Fruit fly (Drosophila melanogaster): ENCODE results near the gene rdgA.

Gene rdgA

dm6 chrX:8897859-8898427, 8.9 kb upstream of the rdgA start, which contains the start of gene Moe (continued):
- TF ChIP-seq CG17385 (GFP tag; optimal IDR thresholded peaks at IDR 0.05): no peak
- TF ChIP-seq onecut (GFP tag; IDR thresholded peaks at IDR 0.05): peak; percentile 34
- TF ChIP-seq CG10543 (GFP tag; optimal IDR thresholded peaks at IDR 0.05): peak; percentile 55
- TF ChIP-seq da (GFP tag; optimal IDR thresholded peaks at IDR 0.05): no peak
- TF ChIP-seq peb (GFP tag; IDR thresholded peaks at IDR 0.05): no peak
- no peak for TF ChIP-seq pfk (GFP tag; optimal IDR thresholded peaks at IDR 0.05)
- TF ChIP-seq Eip74EF (GFP tag; optimal IDR thresholded peaks at IDR 0.05): no peak
- peak; percentile 49 for TF ChIP-seq luna (GFP tag; optimal IDR thresholded peaks at IDR 0.05)
- TF ChIP-seq ab (GFP tag; optimal IDR thresholded peaks at IDR 0.05): no peak
- peak; percentile 35; the same call in 1 of the 2 replicates for TF ChIP-seq CG6689 (GFP tag; IDR thresholded peaks at IDR 0.05)
- TF ChIP-seq ken (GFP tag; IDR thresholded peaks at IDR 0.05): peak; percentile 62; the same call in 2 of the 3 replicates
- peak; percentile 39 for TF ChIP-seq pnt (GFP tag; optimal IDR thresholded peaks at IDR 0.05)
- TF ChIP-seq CG18011 (GFP tag; optimal IDR thresholded peaks at IDR 0.05): peak; percentile 8
- peak; percentile 67 for TF ChIP-seq CG32532 (GFP tag; IDR thresholded peaks at IDR 0.05)
- TF ChIP-seq Nf-YA (GFP tag; IDR thresholded peaks at IDR 0.05): no peak
- no peak for TF ChIP-seq unpg (GFP tag; optimal IDR thresholded peaks at IDR 0.05)
- no peak for TF ChIP-seq CG18262 (tag; optimal IDR thresholded peaks at IDR 0.05)
- TF ChIP-seq chn (GFP tag; optimal IDR thresholded peaks at IDR 0.05): peak; percentile 73
- no peak for TF ChIP-seq HLHmδ (GFP tag; optimal IDR thresholded peaks at IDR 0.05)
- peak; percentile 45; the same call in 1 of the 2 replicates for TF ChIP-seq CG11247 (GFP tag; IDR thresholded peaks at IDR 0.05)
- TF ChIP-seq her (GFP tag; optimal IDR thresholded peaks at IDR 0.05): peak; percentile 51
- peak; percentile 89 for TF ChIP-seq Med (GFP tag)
- peak; percentile 35 for TF ChIP-seq MESR4 (GFP tag; optimal IDR thresholded peaks at IDR 0.05)
- TF ChIP-seq org-1 (GFP tag; optimal IDR thresholded peaks at IDR 0.05): no peak
- peak; percentile 25; the same call in 1 of the 3 replicates for TF ChIP-seq mld (GFP tag; IDR thresholded peaks at IDR 0.05; ENCODE audit: partially characterized antibody)
- TF ChIP-seq Fer3 (tag; optimal IDR thresholded peaks at IDR 0.05): no peak
- peak; percentile 41 for TF ChIP-seq repo (GFP tag; optimal IDR thresholded peaks at IDR 0.05)
- peak; percentile 79; the same call in 2 of the 3 replicates for TF ChIP-seq CG34224 (GFP tag; IDR thresholded peaks at IDR 0.05; ENCODE audit: partially characterized antibody)
- peak; percentile 32; the same call in 1 of the 2 replicates for TF ChIP-seq sens-2 (GFP tag; IDR thresholded peaks at IDR 0.05)
- TF ChIP-seq Atf6 (GFP tag; IDR thresholded peaks at IDR 0.05): peak; percentile 36; the same call in 1 of the 2 replicates
- peak; percentile 39 for TF ChIP-seq grau (tag; optimal IDR thresholded peaks at IDR 0.05)
- TF ChIP-seq Fer1 (GFP tag; optimal IDR thresholded peaks at IDR 0.05): no peak
- peak; percentile 66 to 72 for TF ChIP-seq dpn (GFP tag; optimal IDR thresholded peaks at IDR 0.05)
- TF ChIP-seq Dp (GFP tag; optimal IDR thresholded peaks at IDR 0.05): peak; percentile 84
- peak; percentile 66 for TF ChIP-seq CHES-1-like (GFP tag; optimal IDR thresholded peaks at IDR 0.05)
- no peak for TF ChIP-seq CG1832 (GFP tag; optimal IDR thresholded peaks at IDR 0.05)
- TF ChIP-seq Oaz (GFP tag; IDR thresholded peaks at IDR 0.05): no peak
- TF ChIP-seq CTCF (GFP tag; optimal IDR thresholded peaks at IDR 0.05): no peak
- 0 out of 2 replicates have a peak, but pooled peaks have one; percentile 26 for TF ChIP-seq al (GFP tag; IDR thresholded peaks at IDR 0.05)
- no peak for TF ChIP-seq CG10209 (GFP tag; optimal IDR thresholded peaks at IDR 0.05)
- TF ChIP-seq sc (optimal IDR thresholded peaks at IDR 0.05): no peak
- TF ChIP-seq sc (GFP tag; optimal IDR thresholded peaks at IDR 0.05): no peak
- peak; percentile 1 for TF ChIP-seq YL-1 (GFP tag; optimal IDR thresholded peaks at IDR 0.05)
- TF ChIP-seq CG10366 (GFP tag; IDR thresholded peaks at IDR 0.05): peak; percentile 29; the same call in 1 of the 2 replicates
- TF ChIP-seq CG13775 (GFP tag; optimal IDR thresholded peaks at IDR 0.05): peak; percentile 39
- TF ChIP-seq CG6654 (GFP tag; optimal IDR thresholded peaks at IDR 0.05): no peak
- peak; percentile 29 for TF ChIP-seq CG18599 (GFP tag; optimal IDR thresholded peaks at IDR 0.05)
- no peak for TF ChIP-seq pita (GFP tag; optimal IDR thresholded peaks at IDR 0.05)
- peak; percentile 9 for TF ChIP-seq NK7.1 (GFP tag; optimal IDR thresholded peaks at IDR 0.05)
- TF ChIP-seq C15 (GFP tag; IDR thresholded peaks at IDR 0.05): no peak
- TF ChIP-seq salm (tag; optimal IDR thresholded peaks at IDR 0.05): no peak

Measured in whole organism, embryonic.